Worm (Caenorhabditis elegans) whole organism, L3 larva: Measurements from ENCODE around the gene F27D9.13.

Experiments
- R02D3.7 ChIP-seq: fragments of 150-350 bp; optimal IDR thresholded peaks from 2 replicates; lab custom pipeline; 2014; ENCODE audit warnings: missing biosample characterization, missing genetic modification characterization
- ZK546.5 ChIP-seq: sonication (generic microtip); optimal IDR thresholded peaks from 2 replicates; lab custom pipeline; 2017; ENCODE audit warnings: missing biosample characterization, missing genetic modification characterization
- ama-1 ChIP-seq: fragments of 150-350 bp; optimal IDR thresholded peaks from 2 replicates; lab custom pipeline; 2018
- ceh-28 ChIP-seq: fragments of 150-350 bp; optimal IDR thresholded peaks from 2 replicates; lab custom pipeline; 2014; ENCODE audit warnings: missing biosample characterization, missing genetic modification reagents, missing genetic modification characterization
- ceh-82 ChIP-seq: fragments of 150-350 bp; optimal IDR thresholded peaks from 2 replicates; lab custom pipeline; 2014; ENCODE audit warnings: missing biosample characterization, missing genetic modification characterization
- egl-5 ChIP-seq: fragments of 150-350 bp; optimal IDR thresholded peaks from 2 replicates; lab custom pipeline; 2017; ENCODE audit warnings: missing biosample characterization, missing genetic modification reagents, missing genetic modification characterization, inconsistent platforms
- elt-1 ChIP-seq: fragments of 150-350 bp; optimal IDR thresholded peaks from 2 replicates; lab custom pipeline; 2014; ENCODE audit warnings: missing biosample characterization, missing genetic modification characterization
- elt-2 ChIP-seq: sonication (generic microtip); optimal IDR thresholded peaks from 2 replicates; lab custom pipeline; 2016; ENCODE audit warnings: missing genetic modification reagents, mild to moderate bottlenecking, missing genetic modification characterization, missing compliant biosample characterization
- elt-3 ChIP-seq, 3 experiments: fragments of 150-350 bp in 1 of 3; sonication (generic microtip) in 2 of 3; optimal IDR thresholded peaks; 2 replicates in 2 of 3; 4 replicates in 1 of 3; lab custom pipeline; 2014 to 2017; ENCODE audit warnings: missing biosample characterization in 3 of 3, missing genetic modification characterization in 3 of 3
- fkh-10 ChIP-seq: sonication (generic microtip); optimal IDR thresholded peaks from 2 replicates; lab custom pipeline; 2017; ENCODE audit warnings: missing biosample characterization, missing genetic modification reagents, missing genetic modification characterization
- fkh-2 ChIP-seq: fragments of 150-350 bp; optimal IDR thresholded peaks from 2 replicates; lab custom pipeline; 2014; ENCODE audit warnings: missing biosample characterization, missing genetic modification reagents, missing genetic modification characterization
- fos-1 ChIP-seq: fragments of 150-350 bp; optimal IDR thresholded peaks from 2 replicates; lab custom pipeline; 2014; ENCODE audit warnings: missing biosample characterization, missing genetic modification characterization
- jun-1 ChIP-seq: fragments of 150-350 bp; optimal IDR thresholded peaks from 2 replicates; lab custom pipeline; 2014; ENCODE audit warnings: missing biosample characterization, missing genetic modification reagents, missing genetic modification characterization
- lin-15B ChIP-seq: fragments of 150-350 bp; optimal IDR thresholded peaks from 2 replicates; lab custom pipeline; 2014; ENCODE audit warnings: missing biosample characterization, missing genetic modification characterization
- lin-39 ChIP-seq: fragments of 150-350 bp; optimal IDR thresholded peaks from 2 replicates; lab custom pipeline; 2018; ENCODE audit warnings: missing biosample characterization, missing genetic modification reagents, missing genetic modification characterization
- mdl-1 ChIP-seq: fragments of 150-350 bp; optimal IDR thresholded peaks from 2 replicates; lab custom pipeline; 2014; ENCODE audit warnings: missing biosample characterization, missing genetic modification characterization
- mml-1 ChIP-seq: fragments of 150-350 bp; sonication (generic microtip); optimal IDR thresholded peaks from 3 replicates; lab custom pipeline; 2014; ENCODE audit warnings: missing biosample characterization, missing genetic modification characterization
- nfya-1 ChIP-seq: sonication (generic microtip); optimal IDR thresholded peaks from 2 replicates; lab custom pipeline; 2017; ENCODE audit warnings: missing genetic modification characterization, mild to moderate bottlenecking, missing compliant biosample characterization, antibody characterized with exemption, moderate library complexity; ENCODE audit not compliant: insufficient read depth
- nhr-23 ChIP-seq: fragments of 150-350 bp; optimal IDR thresholded peaks from 2 replicates; lab custom pipeline; 2014; ENCODE audit warnings: missing biosample characterization, missing genetic modification reagents, missing genetic modification characterization
- nhr-237 ChIP-seq: fragments of 150-350 bp; optimal IDR thresholded peaks from 2 replicates; lab custom pipeline; 2014; ENCODE audit warnings: missing biosample characterization, missing genetic modification characterization
- nhr-25 ChIP-seq: sonication (generic microtip); optimal IDR thresholded peaks from 2 replicates; lab custom pipeline; 2017; ENCODE audit warnings: missing biosample characterization, missing genetic modification characterization
- nhr-28 ChIP-seq: fragments of 150-350 bp; optimal IDR thresholded peaks from 2 replicates; lab custom pipeline; 2014; ENCODE audit warnings: missing biosample characterization, missing genetic modification characterization
- nhr-43 ChIP-seq: sonication (generic microtip); optimal IDR thresholded peaks from 2 replicates; lab custom pipeline; 2016; ENCODE audit warnings: mild to moderate bottlenecking, missing genetic modification characterization, missing compliant biosample characterization; ENCODE audit not compliant: poor library complexity, severe bottlenecking
- nhr-76 ChIP-seq: fragments of 150-350 bp; sonication (generic microtip); optimal IDR thresholded peaks from 5 replicates; lab custom pipeline; 2014; ENCODE audit warnings: missing biosample characterization, missing genetic modification characterization
- nhr-77 ChIP-seq: fragments of 150-350 bp; optimal IDR thresholded peaks from 2 replicates; lab custom pipeline; 2014; ENCODE audit warnings: missing biosample characterization, missing genetic modification characterization
- pha-4 ChIP-seq: fragments of 150-350 bp; optimal IDR thresholded peaks from 2 replicates; lab custom pipeline; 2014; ENCODE audit warnings: missing biosample characterization, missing genetic modification reagents, missing genetic modification characterization
- pqm-1 ChIP-seq: fragments of 150-350 bp; optimal IDR thresholded peaks from 2 replicates; lab custom pipeline; 2017; ENCODE audit warnings: missing biosample characterization, missing genetic modification characterization, inconsistent platforms
- sea-2 ChIP-seq: fragments of 150-350 bp; sonication (generic microtip); optimal IDR thresholded peaks from 4 replicates; lab custom pipeline; 2014; ENCODE audit warnings: missing biosample characterization, missing genetic modification reagents, missing genetic modification characterization
- skn-1 ChIP-seq: fragments of 150-350 bp; optimal IDR thresholded peaks from 2 replicates; lab custom pipeline; 2014; ENCODE audit warnings: missing biosample characterization, missing genetic modification characterization
- snpc-4 ChIP-seq: fragments of 150-350 bp; optimal IDR thresholded peaks from 2 replicates; lab custom pipeline; 2014; ENCODE audit warnings: missing biosample characterization, missing genetic modification characterization
- tbx-2 ChIP-seq: sonication (generic microtip); optimal IDR thresholded peaks from 2 replicates; lab custom pipeline; 2016; ENCODE audit warnings: mild to moderate bottlenecking, missing genetic modification characterization, missing compliant biosample characterization
- unc-39 ChIP-seq: sonication (generic microtip); optimal IDR thresholded peaks from 4 replicates; lab custom pipeline; 2017; ENCODE audit warnings: missing biosample characterization, missing genetic modification characterization
- unc-62 ChIP-seq: fragments of 150-350 bp; sonication (generic microtip); optimal IDR thresholded peaks from 4 replicates; lab custom pipeline; 2014; ENCODE audit warnings: missing biosample characterization, missing genetic modification reagents, missing genetic modification characterization
- zag-1 ChIP-seq: fragments of 150-350 bp; optimal IDR thresholded peaks from 2 replicates; lab custom pipeline; 2014; ENCODE audit warnings: missing biosample characterization, missing genetic modification characterization

The F27D9.13 gene

ce11 chrX:7664419-7664818 is 2.8 kb downstream of the F27D9.13 start:
- TF ChIP-seq sea-2, result no peak
- TF ChIP-seq nhr-25 (tag; lab: Kevin White, UChicago), result peak; percentile 64
- TF ChIP-seq mdl-1 (tag; lab: Kevin White, UChicago), result no peak

- no peak for TF ChIP-seq ZK546.5
- no peak for TF ChIP-seq nhr-76 (tag; lab: Kevin White, UChicago)
- no peak for TF ChIP-seq nhr-28 (tag; lab: Kevin White, UChicago)
- no peak for TF ChIP-seq unc-39 (tag; lab: Kevin White, UChicago)
- peak; percentile 19 for TF ChIP-seq elt-1 (tag; lab: Kevin White, UChicago)
- TF ChIP-seq ceh-28 (tag; lab: Kevin White, UChicago), result peak; percentile 56
- TF ChIP-seq nhr-23 (tag; lab: Kevin White, UChicago), result peak; percentile 54
- no peak for TF ChIP-seq skn-1 (tag; lab: Kevin White, UChicago)
- no peak for TF ChIP-seq nhr-77 (tag; lab: Kevin White, UChicago)
- no peak for TF ChIP-seq nhr-43 (tag; lab: Kevin White, UChicago)
- TF ChIP-seq unc-62, result no peak
- no peak for TF ChIP-seq elt-2 (tag; lab: Kevin White, UChicago)
- no peak for TF ChIP-seq jun-1 (tag; lab: Kevin White, UChicago)
- no peak for TF ChIP-seq pqm-1
- no peak for TF ChIP-seq egl-5 (tag; lab: Kevin White, UChicago)
- TF ChIP-seq mdl-1 (tag; lab: Kevin White, UChicago), result no peak
- peak; percentile 12 for TF ChIP-seq nhr-25 (tag; lab: Kevin White, UChicago)
- TF ChIP-seq lin-39 (tag; lab: Kevin White, UChicago), result no peak
- TF ChIP-seq fkh-10 (GFP tag; lab: Kevin White, UChicago), result no peak
Observed at ce11 chrX:7662532-7662931, 4.7 kb downstream of the F27D9.13 start.

ce11 chrX:7661628-7662027 is 5.6 kb downstream of the F27D9.13 start:
- TF ChIP-seq egl-5 (tag; lab: Kevin White, UChicago) (peak; percentile 17), mml-1 (tag; lab: Kevin White, UChicago) (no peak), nfya-1 (tag; lab: Kevin White, UChicago) (peak; percentile 48), lin-15B (tag; lab: Kevin White, UChicago) (peak; percentile 43), ceh-28 (tag; lab: Kevin White, UChicago) (peak; percentile 36), lin-39 (tag; lab: Kevin White, UChicago) (peak; percentile 32), pqm-1 (peak; percentile 36), elt-2 (tag; lab: Kevin White, UChicago) (peak; percentile 44), tbx-2 (tag; lab: Kevin White, UChicago) (no peak), pha-4 (tag; lab: Kevin White, UChicago) (peak; percentile 79), snpc-4 (no peak), R02D3.7 (tag; lab: Kevin White, UChicago) (no peak), ama-1 (lab: Kevin White, UChicago) (peak; percentile 87), nhr-23 (tag; lab: Kevin White, UChicago) (peak; percentile 80), nhr-25 (tag; lab: Kevin White, UChicago) (peak; percentile 38)

ce11 chrX:7660919-7661557 is 6.2 kb downstream of the F27D9.13 start, which contains the start of gene pcca-1:
Gene pcca-1 (minus strand): TSS chrX:7660986.
- TF ChIP-seq R02D3.7 (tag; lab: Kevin White, UChicago), result no peak
- no peak for TF ChIP-seq lin-15B (tag; lab: Kevin White, UChicago)
- TF ChIP-seq ceh-82, result no peak
- TF ChIP-seq fkh-2, result no peak
- no peak for TF ChIP-seq mml-1 (tag; lab: Kevin White, UChicago)
- TF ChIP-seq nfya-1 (tag; lab: Kevin White, UChicago), result peak; percentile 47
- TF ChIP-seq mdl-1 (tag; lab: Kevin White, UChicago), result no peak
- TF ChIP-seq nhr-237 (tag; lab: Kevin White, UChicago), result no peak
- no peak for TF ChIP-seq jun-1 (tag; lab: Kevin White, UChicago)
- no peak for TF ChIP-seq elt-3 (tag; optimal IDR thresholded peaks at IDR 0.05; lab: Kevin White, UChicago)
- TF ChIP-seq lin-39 (tag; lab: Kevin White, UChicago), result peak; percentile 6
- TF ChIP-seq elt-1 (tag; lab: Kevin White, UChicago), result no peak
- TF ChIP-seq elt-2 (tag; lab: Kevin White, UChicago), result peak; percentile 46
- no peak for TF ChIP-seq fos-1 (tag; lab: Kevin White, UChicago)
- no peak for TF ChIP-seq nhr-25 (tag; lab: Kevin White, UChicago)
- TF ChIP-seq zag-1, result no peak
- TF ChIP-seq nhr-43 (tag; lab: Kevin White, UChicago), result no peak
- TF ChIP-seq unc-62, result no peak
- TF ChIP-seq ceh-28 (tag; lab: Kevin White, UChicago), result peak; percentile 42
